Worm (Caenorhabditis elegans) whole organism, late embryonic: ENCODE measurements around the gene F21G4.1.

Experiments
- C38D4.7 ChIP-seq: fragments of 200-800 bp; sonication (Bioruptor generic); optimal IDR thresholded peaks from 2 replicates; lab custom pipeline; 2018; ENCODE audit warnings: mild to moderate bottlenecking, missing genetic modification characterization, moderate library complexity, missing compliant biosample characterization
- F13H6.1 ChIP-seq: sonication (generic microtip); optimal IDR thresholded peaks from 2 replicates; lab custom pipeline; 2016; ENCODE audit warnings: missing genetic modification characterization, missing compliant biosample characterization
- K02D7.2 ChIP-seq: sonication (generic microtip); optimal IDR thresholded peaks from 2 replicates; lab custom pipeline; 2017; ENCODE audit warnings: mild to moderate bottlenecking, missing genetic modification characterization, missing compliant biosample characterization
- K09A11.1 ChIP-seq: sonication (generic microtip); optimal IDR thresholded peaks from 2 replicates; lab custom pipeline; 2017; ENCODE audit warnings: antibody characterized with exemption, mild to moderate bottlenecking, missing genetic modification characterization, missing compliant biosample characterization; ENCODE audit not compliant: insufficient read depth
- T23F11.4 ChIP-seq: fragments of 200-800 bp; sonication (Bioruptor generic); optimal IDR thresholded peaks from 2 replicates; lab custom pipeline; 2018; ENCODE audit warnings: mild to moderate bottlenecking, missing genetic modification characterization, missing compliant biosample characterization
- ahr-1 ChIP-seq: sonication (generic microtip); optimal IDR thresholded peaks from 2 replicates; lab custom pipeline; 2016; ENCODE audit warnings: missing genetic modification characterization, missing compliant biosample characterization
- ceh-14 ChIP-seq: sonication (generic microtip); optimal IDR thresholded peaks from 2 replicates; lab custom pipeline; 2016; ENCODE audit warnings: missing genotype, missing genetic modification characterization, missing compliant biosample characterization
- ceh-19 ChIP-seq: fragments of 200-800 bp; sonication (Bioruptor generic); optimal IDR thresholded peaks from 2 replicates; lab custom pipeline; 2018; ENCODE audit warnings: mild to moderate bottlenecking, missing genetic modification characterization, missing compliant biosample characterization
- ceh-2 ChIP-seq: sonication (generic microtip); optimal IDR thresholded peaks from 2 replicates; lab custom pipeline; 2016; ENCODE audit warnings: missing genotype, missing genetic modification characterization, missing compliant biosample characterization
- ceh-31 ChIP-seq: sonication (generic microtip); optimal IDR thresholded peaks from 2 replicates; lab custom pipeline; 2016; ENCODE audit warnings: missing genetic modification characterization, missing compliant biosample characterization
- ceh-34 ChIP-seq: sonication (generic microtip); optimal IDR thresholded peaks from 2 replicates; lab custom pipeline; 2016; ENCODE audit warnings: mild to moderate bottlenecking, missing genetic modification characterization, missing compliant biosample characterization
- ceh-45 ChIP-seq: fragments of 200-800 bp; sonication (Bioruptor generic); IDR thresholded peaks from 2 replicates; pipeline ENCODE4 v1.3.6; 2022; ENCODE audit warnings: missing genetic modification reagents, missing genetic modification characterization, missing compliant biosample characterization
- ceh-9 ChIP-seq: sonication (generic microtip); optimal IDR thresholded peaks from 2 replicates; lab custom pipeline; 2016; ENCODE audit warnings: mild to moderate bottlenecking, missing genetic modification characterization, inconsistent platforms, missing compliant biosample characterization
- dve-1 ChIP-seq: sonication (generic microtip); optimal IDR thresholded peaks from 2 replicates; lab custom pipeline; 2017; ENCODE audit warnings: antibody characterized with exemption, mild to moderate bottlenecking, missing genetic modification characterization, missing compliant biosample characterization
- elt-2 ChIP-seq: sonication (generic microtip); optimal IDR thresholded peaks from 2 replicates; lab custom pipeline; 2016; ENCODE audit warnings: missing genetic modification reagents, missing genetic modification characterization, missing compliant biosample characterization
- ets-4 ChIP-seq: sonication (generic microtip); optimal IDR thresholded peaks from 2 replicates; lab custom pipeline; 2016; ENCODE audit warnings: missing genetic modification characterization, missing compliant biosample characterization
- fax-1 ChIP-seq: sonication (generic microtip); optimal IDR thresholded peaks from 2 replicates; lab custom pipeline; 2016; ENCODE audit warnings: missing genotype, missing genetic modification characterization, missing compliant biosample characterization
- fkh-6 ChIP-seq: sonication (generic microtip); optimal IDR thresholded peaks from 2 replicates; lab custom pipeline; 2016; ENCODE audit warnings: missing genetic modification characterization, missing compliant biosample characterization
- hlh-30 ChIP-seq: sonication (generic microtip); optimal IDR thresholded peaks from 2 replicates; lab custom pipeline; 2017; ENCODE audit warnings: antibody characterized with exemption, missing genetic modification characterization, missing compliant biosample characterization; ENCODE audit not compliant: insufficient read depth
- hlh-8 ChIP-seq: sonication (generic microtip); optimal IDR thresholded peaks from 2 replicates; lab custom pipeline; 2016; ENCODE audit warnings: missing genotype, missing genetic modification characterization, missing compliant biosample characterization
- lin-11 ChIP-seq: fragments of 200-800 bp; sonication (Bioruptor generic); optimal IDR thresholded peaks from 2 replicates; lab custom pipeline; 2018; ENCODE audit warnings: mild to moderate bottlenecking, missing genetic modification characterization, missing compliant biosample characterization
- nhr-232 ChIP-seq: sonication (generic microtip); optimal IDR thresholded peaks from 2 replicates; lab custom pipeline; 2016; ENCODE audit warnings: missing genetic modification characterization, missing compliant biosample characterization
- npax-4 ChIP-seq: sonication (generic microtip); optimal IDR thresholded peaks from 2 replicates; lab custom pipeline; 2016; ENCODE audit warnings: missing genetic modification characterization, missing compliant biosample characterization
- pag-3 ChIP-seq: sonication (generic microtip); optimal IDR thresholded peaks from 2 replicates; lab custom pipeline; 2016; ENCODE audit warnings: missing compliant biosample characterization, missing genetic modification characterization, borderline replicate concordance
- pqm-1 ChIP-seq: sonication (generic microtip); optimal IDR thresholded peaks from 2 replicates; lab custom pipeline; 2016; ENCODE audit warnings: missing genetic modification characterization, missing compliant biosample characterization
- pros-1 ChIP-seq: fragments of 150-350 bp; optimal IDR thresholded peaks from 2 replicates; lab custom pipeline; 2014; ENCODE audit warnings: missing biosample characterization, missing genetic modification reagents, missing genetic modification characterization
- ref-2 ChIP-seq: sonication (generic microtip); optimal IDR thresholded peaks from 2 replicates; lab custom pipeline; 2016; ENCODE audit warnings: missing genetic modification characterization, missing compliant biosample characterization
- rnt-1 ChIP-seq: sonication (generic microtip); optimal IDR thresholded peaks from 2 replicates; lab custom pipeline; 2016; ENCODE audit warnings: missing genetic modification characterization, missing compliant biosample characterization
- sox-2 ChIP-seq: fragments of 200-800 bp; sonication (Bioruptor generic); IDR thresholded peaks from 2 replicates; pipeline ENCODE4 v1.3.6; 2022; ENCODE audit warnings: missing genetic modification reagents, missing genetic modification characterization, missing compliant biosample characterization
- tbx-2 ChIP-seq: sonication (generic microtip); optimal IDR thresholded peaks from 2 replicates; lab custom pipeline; 2016; ENCODE audit warnings: missing genetic modification characterization, missing compliant biosample characterization
- tbx-7 ChIP-seq: sonication (generic microtip); optimal IDR thresholded peaks from 2 replicates; lab custom pipeline; 2016; ENCODE audit warnings: missing genotype, missing genetic modification characterization, missing compliant biosample characterization
- ttx-3 ChIP-seq: sonication (generic microtip); optimal IDR thresholded peaks from 2 replicates; lab custom pipeline; 2016; ENCODE audit warnings: missing genetic modification reagents, missing genetic modification characterization, missing compliant biosample characterization
- unc-42 ChIP-seq: sonication (generic microtip); optimal IDR thresholded peaks from 2 replicates; lab custom pipeline; 2016; ENCODE audit warnings: missing genotype, missing genetic modification characterization, missing compliant biosample characterization
- unc-86 ChIP-seq: sonication (generic microtip); optimal IDR thresholded peaks from 2 replicates; lab custom pipeline; 2016; ENCODE audit warnings: missing genetic modification characterization, missing compliant biosample characterization
- zip-5 ChIP-seq: sonication (generic microtip); optimal IDR thresholded peaks from 2 replicates; lab custom pipeline; 2016; ENCODE audit warnings: missing genetic modification characterization, missing compliant biosample characterization

F21G4.1 gene

DNA sequence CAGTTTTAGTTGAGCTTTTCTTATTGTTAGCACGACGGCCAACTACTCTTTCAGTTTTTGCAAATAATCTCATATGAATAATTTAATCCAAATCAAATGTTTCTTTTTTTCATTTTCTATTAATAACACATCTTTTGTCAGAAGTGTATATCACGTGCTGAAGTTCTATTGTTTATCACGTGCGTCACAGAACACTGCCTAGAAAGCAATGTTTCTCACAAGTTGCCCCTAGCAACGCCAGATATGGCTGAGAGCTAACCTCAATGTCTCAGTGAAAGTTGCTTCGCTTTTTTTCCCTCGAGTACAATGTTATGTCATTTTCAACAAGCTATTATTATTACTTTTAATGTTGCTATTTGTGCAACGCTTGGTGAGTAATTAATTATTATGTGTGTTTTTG, 35.9 kb upstream of the F21G4.1 start:
- TF ChIP-seq hlh-30 (tag; lab: Kevin White, UChicago) (peak; percentile 54), npax-4 (tag; lab: Kevin White, UChicago) (no peak)

ce11 chrX:9924962-9925361, 32.8 kb upstream of the F21G4.1 start, which contains the start of gene ugt-23:
Gene ugt-23, minus strand, starts transcription at chrX:9925173.
- peak; percentile 70 for TF ChIP-seq elt-2 (tag; lab: Kevin White, UChicago)
- TF ChIP-seq hlh-30 (tag; lab: Kevin White, UChicago): no peak

ce11 chrX:9921257-9921656, 29.1 kb upstream of the F21G4.1 start, which contains the start of gene C17G1.2:
Gene C17G1.2, plus strand, starts transcription at chrX:9921557.
- TF ChIP-seq pros-1 (tag; lab: Kevin White, UChicago): no peak
- no peak for TF ChIP-seq ceh-45 (GFP tag; lab: Robert Waterston, UW)
- TF ChIP-seq elt-2 (tag; lab: Kevin White, UChicago): no peak
- TF ChIP-seq ttx-3: no peak
- no peak for TF ChIP-seq sox-2 (GFP tag; lab: Robert Waterston, UW)
- no peak for TF ChIP-seq fkh-6 (tag; lab: Kevin White, UChicago)
- no peak for TF ChIP-seq ceh-19
- TF ChIP-seq ceh-14 (tag; lab: Kevin White, UChicago): no peak

DNA sequence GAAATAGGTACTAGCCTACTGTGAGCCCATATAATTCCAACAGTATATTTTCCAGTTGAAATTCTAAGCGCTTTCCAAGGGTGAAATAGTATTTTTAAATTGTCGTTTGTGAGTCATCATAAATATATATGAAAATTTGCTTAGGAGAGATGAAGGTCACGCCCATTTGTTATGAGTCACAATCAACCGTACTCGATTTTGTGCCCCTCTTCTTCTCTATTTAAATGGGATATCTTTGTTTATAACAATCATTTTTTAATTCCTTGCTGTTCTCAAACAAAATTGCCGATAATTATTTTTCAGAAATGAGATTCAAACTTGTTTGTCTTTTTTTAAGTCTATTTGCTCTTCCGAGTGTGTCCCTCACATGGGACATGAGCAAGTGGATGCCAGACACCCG, 26.9 kb upstream of the F21G4.1 start, which contains the start of gene folr-1:
folr-1 (plus strand) TSS at position 301 of the 400 bp plus-strand sequence.
- TF ChIP-seq hlh-30 (tag; lab: Kevin White, UChicago): no peak
- TF ChIP-seq K09A11.1 (tag; lab: Kevin White, UChicago): no peak
- no peak for TF ChIP-seq unc-86 (tag; lab: Kevin White, UChicago)
- TF ChIP-seq tbx-7 (tag; lab: Kevin White, UChicago): no peak
- no peak for TF ChIP-seq sox-2 (GFP tag; lab: Robert Waterston, UW)
- no peak for TF ChIP-seq T23F11.4 (GFP tag; lab: Kevin White, UChicago)
- no peak for TF ChIP-seq F13H6.1 (tag; lab: Kevin White, UChicago)
- no peak for TF ChIP-seq C38D4.7 (GFP tag; lab: Kevin White, UChicago)
- no peak for TF ChIP-seq ref-2 (tag; lab: Kevin White, UChicago)
- TF ChIP-seq ahr-1 (tag; lab: Kevin White, UChicago): no peak
- TF ChIP-seq ceh-9 (tag; lab: Kevin White, UChicago): no peak
- TF ChIP-seq pag-3 (tag; lab: Kevin White, UChicago): no peak

ce11 chrX:9917362-9917761, 25.2 kb upstream of the F21G4.1 start, which contains the start of gene F21G4.6:
Gene F21G4.6, minus strand, starts transcription at chrX:9917448.
- peak; percentile 11 for TF ChIP-seq elt-2 (tag; lab: Kevin White, UChicago)
- no peak for TF ChIP-seq fax-1 (tag; lab: Kevin White, UChicago)
- no peak for TF ChIP-seq nhr-232 (tag; lab: Kevin White, UChicago)
- TF ChIP-seq K02D7.2 (tag; lab: Kevin White, UChicago): no peak
- TF ChIP-seq ceh-2 (tag; lab: Kevin White, UChicago): peak; percentile 57
- peak; percentile 47 for TF ChIP-seq ceh-31 (tag; lab: Kevin White, UChicago)
- TF ChIP-seq zip-5: peak; percentile 23
- TF ChIP-seq rnt-1: no peak
- peak; percentile 3 for TF ChIP-seq hlh-8
- peak; percentile 20 for TF ChIP-seq fkh-6 (tag; lab: Kevin White, UChicago)
- no peak for TF ChIP-seq F13H6.1 (tag; lab: Kevin White, UChicago)
- TF ChIP-seq pqm-1 (tag; lab: Kevin White, UChicago): no peak
- no peak for TF ChIP-seq unc-42 (tag; lab: Kevin White, UChicago)
- TF ChIP-seq ceh-34: no peak
- TF ChIP-seq tbx-2 (tag; lab: Kevin White, UChicago): peak; percentile 66
- TF ChIP-seq tbx-7 (tag; lab: Kevin White, UChicago): peak; percentile 24
- no peak for TF ChIP-seq lin-11 (tag; lab: Kevin White, UChicago)
- peak; percentile 28 for TF ChIP-seq ets-4 (tag; lab: Kevin White, UChicago)
- TF ChIP-seq dve-1: no peak
- no peak for TF ChIP-seq pag-3 (tag; lab: Kevin White, UChicago)
